Fruit fly (Drosophila melanogaster) whole organism, embryonic: Measurements from ENCODE around the gene RanGAP.

Experiments
- Awh ChIP-seq: fragments of 200-800 bp; sonication (Bioruptor generic); IDR thresholded peaks from 2 replicates; pipeline ENCODE4, ENCODE4 v1.3.6; 2022; ENCODE audit warnings: missing biosample characterization, missing genetic modification characterization
- CG10147 ChIP-seq: fragments of 200-800 bp; sonication (Bioruptor generic); optimal IDR thresholded peaks from 2 replicates; lab custom pipeline; 2019; ENCODE audit warnings: missing biosample characterization, mild to moderate bottlenecking, missing genetic modification characterization, moderate library complexity
- CG11504 ChIP-seq: fragments of 200-800 bp; sonication (Bioruptor generic); optimal IDR thresholded peaks from 3 replicates; lab custom pipeline; 2019; ENCODE audit warnings: missing biosample characterization, mild to moderate bottlenecking, missing genetic modification characterization, moderate library complexity
- CG12155 ChIP-seq: fragments of 200-800 bp; sonication (Bioruptor generic); optimal IDR thresholded peaks from 3 replicates; lab custom pipeline; 2016; ENCODE audit warnings: missing biosample characterization, missing genetic modification characterization
- CG12769 ChIP-seq: fragments of 200-800 bp; sonication (Bioruptor generic); optimal IDR thresholded peaks from 2 replicates; lab custom pipeline; 2019; ENCODE audit warnings: missing biosample characterization, mild to moderate bottlenecking, missing genetic modification characterization, moderate library complexity
- CG14014 ChIP-seq: fragments of 200-800 bp; sonication (Bioruptor generic); IDR thresholded peaks from 2 replicates; pipeline ENCODE4 v1.3.6; 2022; ENCODE audit warnings: missing biosample characterization, missing genetic modification characterization
- CG15011 ChIP-seq: fragments of 200-800 bp; sonication (Bioruptor generic); optimal IDR thresholded peaks from 3 replicates; lab custom pipeline; 2018; ENCODE audit warnings: missing biosample characterization, mild to moderate bottlenecking, missing genetic modification characterization
- CG15269 ChIP-seq: fragments of 200-800 bp; sonication (Bioruptor generic); optimal IDR thresholded peaks from 2 replicates; lab custom pipeline; 2018; ENCODE audit warnings: missing biosample characterization, mild to moderate bottlenecking, missing genetic modification characterization, moderate library complexity
- CG1529 ChIP-seq: fragments of 200-800 bp; sonication (Bioruptor generic); optimal IDR thresholded peaks from 3 replicates; lab custom pipeline; 2018; ENCODE audit warnings: missing biosample characterization, missing genetic modification characterization
- CG15514 ChIP-seq: fragments of 200-800 bp; sonication (Bioruptor generic); optimal IDR thresholded peaks from 3 replicates; lab custom pipeline; 2017; ENCODE audit warnings: missing biosample characterization, missing genetic modification characterization, mild to moderate bottlenecking, moderate library complexity, missing genetic modification reagents
- CG1603 ChIP-seq: fragments of 200-800 bp; sonication (Bioruptor generic); optimal IDR thresholded peaks from 2 replicates; lab custom pipeline; 2019; ENCODE audit warnings: missing biosample characterization, mild to moderate bottlenecking, missing genetic modification characterization, moderate library complexity
- CG1647 ChIP-seq: fragments of 200-800 bp; sonication (Bioruptor generic); optimal IDR thresholded peaks from 3 replicates; lab custom pipeline; 2016; ENCODE audit warnings: missing biosample characterization, missing genetic modification characterization
- CG17361 ChIP-seq: fragments of 200-800 bp; sonication (Bioruptor generic); IDR thresholded peaks from 3 replicates; pipeline ENCODE4 v1.3.6; 2022; ENCODE audit warnings: missing biosample characterization, missing genetic modification characterization
- CG18011 ChIP-seq: fragments of 200-800 bp; sonication (Bioruptor generic); optimal IDR thresholded peaks from 2 replicates; lab custom pipeline; 2017; ENCODE audit warnings: missing biosample characterization, missing genetic modification characterization, mild to moderate bottlenecking, moderate library complexity, missing genotype
- CG18599 ChIP-seq: fragments of 200-800 bp; sonication (Bioruptor generic); optimal IDR thresholded peaks from 3 replicates; lab custom pipeline; 2017; ENCODE audit warnings: missing biosample characterization, missing genetic modification characterization, mild to moderate bottlenecking, moderate library complexity, missing genetic modification reagents
- CG2678 ChIP-seq: fragments of 200-800 bp; sonication (Bioruptor generic); optimal IDR thresholded peaks from 3 replicates; lab custom pipeline; 2019; ENCODE audit warnings: missing biosample characterization, mild to moderate bottlenecking, missing genetic modification characterization, moderate library complexity
- CG30403 ChIP-seq: fragments of 200-800 bp; sonication (Bioruptor generic); optimal IDR thresholded peaks from 3 replicates; lab custom pipeline; 2016; ENCODE audit warnings: missing biosample characterization, missing genetic modification characterization
- CG3995 ChIP-seq: fragments of 200-800 bp; sonication (Bioruptor generic); optimal IDR thresholded peaks from 3 replicates; lab custom pipeline; 2016; ENCODE audit warnings: missing biosample characterization, missing genetic modification characterization
- CG5245 ChIP-seq: fragments of 200-800 bp; sonication (Bioruptor generic); optimal IDR thresholded peaks from 3 replicates; lab custom pipeline; 2016; ENCODE audit warnings: missing biosample characterization, missing genetic modification characterization
- CG8388 ChIP-seq: fragments of 200-800 bp; sonication (Bioruptor generic); optimal IDR thresholded peaks from 2 replicates; lab custom pipeline; 2019; ENCODE audit warnings: missing biosample characterization, mild to moderate bottlenecking, missing genetic modification characterization, moderate library complexity
- CoRest ChIP-seq: fragments of 200-800 bp; sonication (Bioruptor generic); optimal IDR thresholded peaks from 3 replicates; lab custom pipeline; 2018; ENCODE audit warnings: missing biosample characterization, mild to moderate bottlenecking, missing genetic modification characterization, moderate library complexity
- Deaf1 ChIP-seq: fragments of 200-800 bp; optimal IDR thresholded peaks from 3 replicates; lab custom pipeline; 2019; ENCODE audit warnings: missing biosample characterization, mild to moderate bottlenecking, missing genetic modification characterization, moderate library complexity
- MBD-R2 ChIP-seq: fragments of 200-800 bp; sonication (Bioruptor generic); IDR thresholded peaks from 2 replicates; pipeline ENCODE4 v1.3.6; 2022; ENCODE audit warnings: missing biosample characterization, missing genetic modification characterization
- Meics ChIP-seq: fragments of 200-800 bp; sonication (Bioruptor generic); optimal IDR thresholded peaks from 2 replicates; lab custom pipeline; 2017; ENCODE audit warnings: missing biosample characterization, mild to moderate bottlenecking, missing genetic modification characterization
- Mes4 ChIP-seq: fragments of 200-800 bp; sonication (Bioruptor generic); optimal IDR thresholded peaks from 2 replicates; lab custom pipeline; 2016; ENCODE audit warnings: missing biosample characterization, missing genetic modification characterization
- NK7.1 ChIP-seq: fragments of 200-800 bp; sonication (Bioruptor generic); optimal IDR thresholded peaks from 3 replicates; lab custom pipeline; 2016; ENCODE audit warnings: missing biosample characterization, missing genetic modification characterization
- Ptx1 ChIP-seq: fragments of 200-800 bp; sonication (Bioruptor generic); IDR thresholded peaks from 2 replicates; pipeline ENCODE4 v1.3.6; 2022; ENCODE audit warnings: missing biosample characterization, missing genetic modification characterization
- amos ChIP-seq: fragments of 200-800 bp; sonication (Bioruptor generic); IDR thresholded peaks from 2 replicates; pipeline ENCODE4 v1.3.6; 2022; ENCODE audit warnings: missing biosample characterization, missing genetic modification characterization; ENCODE audit not compliant: partially characterized antibody
- chn ChIP-seq: fragments of 200-800 bp; sonication (Bioruptor generic); optimal IDR thresholded peaks from 2 replicates; lab custom pipeline; 2016; ENCODE audit warnings: missing biosample characterization, missing genetic modification characterization
- croc ChIP-seq: fragments of 200-800 bp; sonication (Bioruptor generic); conservative IDR thresholded peaks from 3 replicates; pipeline ENCODE4 v1.3.6; 2022; ENCODE audit warnings: missing biosample characterization, missing genetic modification characterization
- disco-r ChIP-seq: fragments of 200-800 bp; sonication (Bioruptor generic); optimal IDR thresholded peaks from 2 replicates; lab custom pipeline; 2016; ENCODE audit warnings: missing biosample characterization, missing genetic modification characterization
- dmrt99B ChIP-seq: fragments of 200-800 bp; sonication (Bioruptor generic); optimal IDR thresholded peaks from 2 replicates; lab custom pipeline; 2018; ENCODE audit warnings: missing biosample characterization, mild to moderate bottlenecking, missing genetic modification characterization, moderate library complexity
- gem ChIP-seq: fragments of 200-800 bp; sonication (Bioruptor generic); optimal IDR thresholded peaks from 2 replicates; lab custom pipeline; 2019; ENCODE audit warnings: missing biosample characterization, mild to moderate bottlenecking, missing genetic modification characterization, moderate library complexity
- lab ChIP-seq: fragments of 200-800 bp; sonication (Bioruptor generic); optimal IDR thresholded peaks from 3 replicates; lab custom pipeline; 2017; ENCODE audit warnings: missing biosample characterization, missing genetic modification characterization, mild to moderate bottlenecking, moderate library complexity, missing genetic modification reagents
- lbe ChIP-seq: fragments of 200-800 bp; sonication (Bioruptor generic); optimal IDR thresholded peaks from 2 replicates; lab custom pipeline; 2016; ENCODE audit warnings: missing biosample characterization, mild to moderate bottlenecking, missing genetic modification characterization
- lilli ChIP-seq: fragments of 200-800 bp; sonication (Bioruptor generic); optimal IDR thresholded peaks from 3 replicates; lab custom pipeline; 2016; ENCODE audit warnings: missing biosample characterization, missing genetic modification characterization
- mirr ChIP-seq: fragments of 200-800 bp; sonication (Bioruptor generic); optimal IDR thresholded peaks from 3 replicates; lab custom pipeline; 2018; ENCODE audit warnings: missing biosample characterization, mild to moderate bottlenecking, missing genetic modification characterization
- nau ChIP-seq: fragments of 200-800 bp; sonication (Bioruptor generic); optimal IDR thresholded peaks from 3 replicates; lab custom pipeline; 2017; ENCODE audit warnings: missing biosample characterization, mild to moderate bottlenecking, missing genetic modification characterization, missing genetic modification reagents
- nmo ChIP-seq: fragments of 200-800 bp; sonication (Bioruptor generic); optimal IDR thresholded peaks from 2 replicates; lab custom pipeline; 2018; ENCODE audit warnings: missing biosample characterization, mild to moderate bottlenecking, missing genetic modification characterization, moderate library complexity
- sens ChIP-seq: fragments of 200-800 bp; sonication (Bioruptor generic); peaks from one replicate; lab custom pipeline; 2016; ENCODE audit warnings: missing biosample characterization, missing genetic modification characterization
- shn ChIP-seq: fragments of 200-800 bp; sonication (Bioruptor generic); optimal IDR thresholded peaks from 3 replicates; lab custom pipeline; 2016; ENCODE audit warnings: missing biosample characterization, missing genetic modification characterization
- sisA ChIP-seq: fragments of 200-800 bp; sonication (Bioruptor generic); IDR thresholded peaks from 2 replicates; pipeline ENCODE4 v1.3.6; 2022; ENCODE audit warnings: missing biosample characterization, missing genetic modification characterization
- ssp ChIP-seq: fragments of 200-800 bp; sonication (Bioruptor generic); IDR thresholded peaks from 2 replicates; pipeline ENCODE4 v1.3.6; 2022; ENCODE audit warnings: missing biosample characterization, missing genetic modification characterization
- sug ChIP-seq: fragments of 200-800 bp; optimal IDR thresholded peaks from 2 replicates; lab custom pipeline; 2019; ENCODE audit warnings: missing biosample characterization, mild to moderate bottlenecking, missing genetic modification characterization, moderate library complexity
- tio ChIP-seq: fragments of 200-800 bp; sonication (Bioruptor generic); optimal IDR thresholded peaks from 2 replicates; lab custom pipeline; 2017; ENCODE audit warnings: missing biosample characterization, missing genetic modification characterization, inconsistent platforms
- vvl ChIP-seq: fragments of 200-800 bp; sonication (Bioruptor generic); IDR thresholded peaks from 2 replicates; pipeline ENCODE4 v1.3.6; 2022; ENCODE audit warnings: missing biosample characterization, missing genetic modification characterization
- yki ChIP-seq: fragments of >200 bp; optimal IDR thresholded peaks from 3 replicates; lab custom pipeline; 2018

The RanGAP gene

dm6 chr2L:19393703-19394210 is 48.0 kb upstream of the RanGAP start, which contains the start of gene CG31798 (continued):
- TF ChIP-seq sens (GFP tag; lab: Kevin White, UChicago): peak; percentile 35
- TF ChIP-seq, all 482 proteins: peak for 31

DNA sequence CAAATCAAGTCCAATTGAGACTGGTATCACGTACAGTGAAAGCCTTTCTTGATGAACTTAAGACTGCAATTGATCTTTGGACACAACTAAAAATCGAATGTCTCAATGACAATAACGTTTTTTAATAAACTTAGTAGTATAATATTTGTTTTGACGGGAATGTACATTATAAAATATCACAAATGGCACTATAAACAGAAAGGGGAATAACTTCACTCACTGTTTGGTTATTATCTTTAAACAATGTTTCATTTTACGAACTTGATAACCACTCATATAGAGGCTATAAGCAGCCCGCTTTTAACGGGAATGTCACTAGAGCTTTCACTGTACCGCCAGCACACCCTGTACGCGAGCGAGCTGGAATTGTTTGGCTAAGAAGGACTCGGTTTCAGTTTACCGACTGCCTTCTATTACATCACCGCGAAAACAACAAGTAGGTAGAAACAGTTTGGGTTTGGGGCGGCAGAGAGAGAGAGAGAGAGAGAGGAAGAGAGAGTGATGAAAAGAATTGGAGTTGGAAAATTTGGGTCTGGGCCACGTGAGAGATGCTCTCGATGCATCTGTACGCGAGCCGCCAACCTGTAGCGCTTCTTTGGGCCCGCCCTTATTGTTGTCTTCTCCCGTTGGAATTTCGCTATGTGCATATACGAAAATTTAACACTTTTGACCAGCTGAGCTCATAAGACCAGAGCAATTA is 44.0 kb upstream of the RanGAP start:
- TF ChIP-seq vvl (GFP tag; lab: Robert Waterston, UW) (0 out of 2 replicates have a peak, but pooled peaks have one; percentile 15), sisA (GFP tag; lab: Robert Waterston, UW) (no peak; the same call in 1 of the 2 replicates), lbe (GFP tag; lab: Kevin White, UChicago) (no peak), shn (GFP tag; lab: Kevin White, UChicago) (peak; percentile 16), CG12769 (tag; lab: Kevin White, UChicago) (peak; percentile 11), CG15269 (tag; lab: Kevin White, UChicago) (peak; percentile 42), dmrt99B (tag; lab: Kevin White, UChicago) (peak; percentile 52), CoRest (tag; lab: Kevin White, UChicago) (peak; percentile 37), CG15514 (peak; percentile 10), mirr (GFP tag; lab: Kevin White, UChicago) (no peak), lab (GFP tag; lab: Kevin White, UChicago) (peak; percentile 32), CG2678 (tag; lab: Kevin White, UChicago) (peak; percentile 64), Awh (GFP tag; lab: Robert Waterston, UW) (no peak), Meics (GFP tag; lab: Kevin White, UChicago) (peak; percentile 49), CG15011 (GFP tag; lab: Kevin White, UChicago) (peak; percentile 4), CG18599 (GFP tag; lab: Kevin White, UChicago) (peak; percentile 59), CG12155 (GFP tag; lab: Kevin White, UChicago) (peak; percentile 1), chn (GFP tag; lab: Kevin White, UChicago) (peak; percentile 8), CG3995 (GFP tag; lab: Kevin White, UChicago) (no peak), CG30403 (peak; percentile 37), CG10147 (no peak), nau (GFP tag; lab: Kevin White, UChicago) (peak; percentile 13), CG1603 (tag; lab: Kevin White, UChicago) (peak; percentile 13), CG8388 (GFP tag; lab: Kevin White, UChicago) (peak; percentile 12), CG17361 (GFP tag; lab: Robert Waterston, UW) (peak; percentile 51; the same call in 2 of the 3 replicates), Ptx1 (GFP tag; lab: Robert Waterston, UW) (0 out of 2 replicates have a peak, but pooled peaks have one; percentile 17), Deaf1 (tag; lab: Kevin White, UChicago) (peak; percentile 17), NK7.1 (GFP tag; lab: Kevin White, UChicago) (no peak), sug (tag; lab: Kevin White, UChicago) (no peak), CG1647 (no peak), CG5245 (GFP tag; lab: Kevin White, UChicago) (no peak), amos (GFP tag; lab: Robert Waterston, UW) (no peak), Mes4 (GFP tag; lab: Kevin White, UChicago) (no peak), gem (peak; percentile 53), tio (GFP tag; lab: Kevin White, UChicago) (peak; percentile 49), yki (lab: Kevin White, UChicago) (peak; percentile 53), croc (GFP tag; lab: Robert Waterston, UW) (no peak), CG11504 (tag; lab: Kevin White, UChicago) (peak; percentile 64), CG14014 (no peak), MBD-R2 (GFP tag; lab: Robert Waterston, UW) (0 out of 2 replicates have a peak, but pooled peaks have one; percentile 9), CG18011 (GFP tag; lab: Kevin White, UChicago) (no peak), lilli (GFP tag; lab: Kevin White, UChicago) (peak; percentile 39), nmo (GFP tag; lab: Kevin White, UChicago) (peak; percentile 15), disco-r (GFP tag; lab: Kevin White, UChicago) (no peak), CG1529 (GFP tag; lab: Kevin White, UChicago) (no peak), ssp (GFP tag; lab: Robert Waterston, UW) (no peak)
